Worm (Caenorhabditis elegans) whole organism, L1 larva: ENCODE measurements around the gene srv-27.

Experiments
- C16A3.4 ChIP-seq: fragments of 150-350 bp; optimal IDR thresholded peaks from 2 replicates; lab custom pipeline; 2014; ENCODE audit warnings: missing biosample characterization, missing genetic modification characterization
- C34B4.2 ChIP-seq: sonication (generic microtip); optimal IDR thresholded peaks from 2 replicates; lab custom pipeline; 2017; ENCODE audit warnings: mild to moderate bottlenecking, missing genetic modification characterization, missing compliant biosample characterization
- Y116A8C.19 ChIP-seq: sonication (generic microtip); optimal IDR thresholded peaks from 2 replicates; lab custom pipeline; 2016; ENCODE audit warnings: missing compliant biosample characterization, missing genetic modification characterization, borderline replicate concordance
- alr-1 ChIP-seq: fragments of 200-800 bp; sonication (Bioruptor generic); optimal IDR thresholded peaks from 2 replicates; lab custom pipeline; 2018; ENCODE audit warnings: borderline replicate concordance, mild to moderate bottlenecking, missing genetic modification characterization, missing compliant biosample characterization
- aly-2 ChIP-seq: fragments of 150-350 bp; optimal IDR thresholded peaks from 2 replicates; lab custom pipeline; 2014; ENCODE audit warnings: missing biosample characterization, missing genetic modification characterization
- blmp-1 ChIP-seq: fragments of 150-350 bp; optimal IDR thresholded peaks from 2 replicates; lab custom pipeline; 2014; ENCODE audit warnings: missing biosample characterization, missing genetic modification characterization
- ceh-63 ChIP-seq: fragments of 200-800 bp; sonication (Bioruptor generic); optimal IDR thresholded peaks from 2 replicates; lab custom pipeline; 2018; ENCODE audit warnings: mild to moderate bottlenecking, missing genetic modification characterization, missing compliant biosample characterization
- ceh-82 ChIP-seq, 3 experiments: fragments of 150-350 bp in 1 of 3; sonication (generic microtip) in 2 of 3; optimal IDR thresholded peaks; 2 replicates each; lab custom pipeline; 2014 to 2017; ENCODE audit warnings: missing biosample characterization in 3 of 3, missing genetic modification characterization in 3 of 3
- ceh-90 ChIP-seq: sonication (generic microtip); optimal IDR thresholded peaks from 2 replicates; lab custom pipeline; 2016; ENCODE audit warnings: missing genetic modification characterization, missing compliant biosample characterization
- efl-1 ChIP-seq, 4 experiments: fragments of 150-350 bp; optimal IDR thresholded peaks in 3 of 4; peaks in 1 of 4; 1 replicate in 1 of 4; 2 replicates in 3 of 4; lab custom pipeline; 2014; ENCODE audit warnings: missing biosample characterization in 2 of 4, missing genetic modification characterization in 2 of 4, missing genetic modification reagents in 2 of 4
- elt-2 ChIP-seq: sonication (generic microtip); optimal IDR thresholded peaks from 2 replicates; lab custom pipeline; 2016; ENCODE audit warnings: missing genetic modification characterization, mild to moderate bottlenecking, inconsistent platforms, missing compliant biosample characterization, missing genetic modification reagents
- ets-5 ChIP-seq: fragments of 200-800 bp; sonication (Bioruptor generic); IDR thresholded peaks from 2 replicates; pipeline ENCODE4 v1.3.6; 2022; ENCODE audit warnings: missing genetic modification characterization, missing compliant biosample characterization
- fkh-4 ChIP-seq: sonication (generic microtip); optimal IDR thresholded peaks from 2 replicates; lab custom pipeline; 2016; ENCODE audit warnings: missing compliant biosample characterization, missing genetic modification characterization, borderline replicate concordance
- isw-1 ChIP-seq: fragments of 200-800 bp; sonication (Bioruptor generic); IDR thresholded peaks from 2 replicates; pipeline ENCODE4 v1.3.6; 2022; ENCODE audit warnings: missing genetic modification characterization, missing compliant biosample characterization
- lin-13 ChIP-seq: fragments of 150-350 bp; optimal IDR thresholded peaks from 2 replicates; lab custom pipeline; 2014; ENCODE audit warnings: missing biosample characterization, missing genetic modification reagents, missing genetic modification characterization
- lin-14 ChIP-seq: fragments of 200-800 bp; sonication (Bioruptor generic); optimal IDR thresholded peaks from 2 replicates; lab custom pipeline; 2018; ENCODE audit warnings: mild to moderate bottlenecking, missing genetic modification characterization, moderate library complexity, missing compliant biosample characterization
- lin-15B ChIP-seq: fragments of 150-350 bp; sonication (generic microtip); optimal IDR thresholded peaks from 3 replicates; lab custom pipeline; 2014; ENCODE audit warnings: missing biosample characterization, missing genetic modification characterization
- lin-39 ChIP-seq: fragments of 150-350 bp; optimal IDR thresholded peaks from 2 replicates; lab custom pipeline; 2014; ENCODE audit warnings: missing biosample characterization, missing genetic modification reagents, missing genetic modification characterization
- lsy-2 ChIP-seq, 2 experiments: fragments of 150-350 bp; optimal IDR thresholded peaks; 2 replicates each; lab custom pipeline; 2014; ENCODE audit warnings: missing biosample characterization in 2 of 2, missing genetic modification characterization in 2 of 2
- mep-1 ChIP-seq: fragments of 150-350 bp; optimal IDR thresholded peaks from 2 replicates; lab custom pipeline; 2014; ENCODE audit warnings: missing biosample characterization, missing genetic modification characterization
- nhr-12 ChIP-seq: sonication (generic microtip); optimal IDR thresholded peaks from 2 replicates; lab custom pipeline; 2017; ENCODE audit warnings: missing biosample characterization, missing genetic modification characterization
- nhr-20 ChIP-seq: sonication (generic microtip); optimal IDR thresholded peaks from 2 replicates; lab custom pipeline; 2016; ENCODE audit warnings: mild to moderate bottlenecking, missing genetic modification characterization, missing compliant biosample characterization
- nhr-28 ChIP-seq: fragments of 150-350 bp; optimal IDR thresholded peaks from 2 replicates; lab custom pipeline; 2014; ENCODE audit warnings: missing biosample characterization, missing genetic modification characterization
- nhr-71 ChIP-seq: sonication (generic microtip); optimal IDR thresholded peaks from 2 replicates; lab custom pipeline; 2016; ENCODE audit warnings: mild to moderate bottlenecking, missing genetic modification characterization, moderate library complexity, missing compliant biosample characterization
- nhr-84 ChIP-seq: sonication (generic microtip); optimal IDR thresholded peaks from 2 replicates; lab custom pipeline; 2017; ENCODE audit warnings: missing biosample characterization, missing genetic modification characterization
- nhr-90 ChIP-seq: sonication (generic microtip); optimal IDR thresholded peaks from 2 replicates; lab custom pipeline; 2016; ENCODE audit warnings: mild to moderate bottlenecking, missing genetic modification characterization, missing compliant biosample characterization; ENCODE audit not compliant: poor library complexity
- pqm-1 ChIP-seq: sonication (generic microtip); optimal IDR thresholded peaks from 3 replicates; lab custom pipeline; 2017; ENCODE audit warnings: missing biosample characterization, missing genetic modification characterization
- snu-23 ChIP-seq: sonication (generic microtip); optimal IDR thresholded peaks from 2 replicates; lab custom pipeline; 2016; ENCODE audit warnings: missing genetic modification characterization, missing compliant biosample characterization
- tbx-2 ChIP-seq: sonication (generic microtip); optimal IDR thresholded peaks from 2 replicates; lab custom pipeline; 2016; ENCODE audit warnings: missing genetic modification characterization, missing compliant biosample characterization
- tlp-1 ChIP-seq: fragments of 150-350 bp; optimal IDR thresholded peaks from 2 replicates; lab custom pipeline; 2014; ENCODE audit warnings: missing biosample characterization, missing genetic modification characterization
- unc-130 ChIP-seq: fragments of 150-350 bp; optimal IDR thresholded peaks from 2 replicates; lab custom pipeline; 2017; ENCODE audit warnings: missing biosample characterization, missing genetic modification characterization, inconsistent platforms
- unc-86 ChIP-seq: sonication (generic microtip); optimal IDR thresholded peaks from 2 replicates; lab custom pipeline; 2016; ENCODE audit warnings: missing genetic modification characterization, missing compliant biosample characterization
- vab-15 ChIP-seq: sonication (generic microtip); optimal IDR thresholded peaks from 2 replicates; lab custom pipeline; 2017; ENCODE audit warnings: missing genotype, mild to moderate bottlenecking, missing genetic modification characterization, missing compliant biosample characterization
- xbp-1 ChIP-seq: sonication (generic microtip); optimal IDR thresholded peaks from 2 replicates; lab custom pipeline; 2016; ENCODE audit warnings: missing genetic modification characterization, missing compliant biosample characterization
- ztf-11 ChIP-seq, 2 experiments: sonication (generic microtip); optimal IDR thresholded peaks; 2 replicates each; lab custom pipeline; 2016 to 2017; ENCODE audit warnings: missing genetic modification characterization in 2 of 2, missing biosample characterization in 1 of 2, missing compliant biosample characterization in 1 of 2
- ztf-4 ChIP-seq: fragments of 150-350 bp; optimal IDR thresholded peaks from 2 replicates; lab custom pipeline; 2014; ENCODE audit warnings: missing biosample characterization, missing genetic modification characterization

The srv-27 gene

ce11 chrIV:6284277-6284676 is 13.9 kb downstream of the srv-27 start, which contains the start of gene ops-1:
Gene ops-1, minus strand, starts transcription at chrIV:6284377.
- no peak for TF ChIP-seq fkh-4 (tag; lab: Kevin White, UChicago)
- TF ChIP-seq Y116A8C.19 (tag; lab: Kevin White, UChicago) = no peak
- no peak for TF ChIP-seq aly-2 (tag; lab: Kevin White, UChicago)
- TF ChIP-seq elt-2 (tag; lab: Kevin White, UChicago) = no peak
- no peak for TF ChIP-seq ztf-11 (tag; optimal IDR thresholded peaks at IDR 0.05; lab: Kevin White, UChicago)
- no peak for TF ChIP-seq alr-1 (tag; lab: Kevin White, UChicago)
- TF ChIP-seq snu-23 (GFP tag; lab: Kevin White, UChicago) = no peak
- no peak for TF ChIP-seq lin-14 (GFP tag; lab: Kevin White, UChicago)
- TF ChIP-seq isw-1 (GFP tag; lab: Robert Waterston, UW) = no peak
- TF ChIP-seq tlp-1 = no peak
- no peak for TF ChIP-seq mep-1
- TF ChIP-seq C34B4.2 (tag; lab: Kevin White, UChicago) = no peak
- no peak for TF ChIP-seq tbx-2 (tag; lab: Kevin White, UChicago)
- TF ChIP-seq lsy-2 (tag; optimal IDR thresholded peaks at IDR 0.05; lab: Kevin White, UChicago) = no peak
- TF ChIP-seq ceh-63 (GFP tag; lab: Kevin White, UChicago) = no peak
- TF ChIP-seq, all 84 proteins: peak for 0

- TF ChIP-seq blmp-1 (no peak), vab-15 (no peak), lin-39 (no peak), ceh-90 (tag; lab: Kevin White, UChicago) (no peak), lin-15B (tag; lab: Kevin White, UChicago) (no peak), ets-5 (GFP tag; lab: Robert Waterston, UW) (no peak), tlp-1 (no peak), lin-13 (no peak), nhr-71 (no peak), nhr-20 (tag; lab: Kevin White, UChicago) (no peak), efl-1 (optimal IDR thresholded peaks at IDR 0.05; lab: Kevin White, UChicago) (no peak), efl-1 (GFP tag; optimal IDR thresholded peaks at IDR 0.05 in 1 of 2; lab: Kevin White, UChicago) (no peak)
These were observed 16.0 kb downstream of the srv-27 start, which contains the start of gene srv-32 for ce11 chrIV:6282143-6282542. Gene srv-32, minus strand, starts transcription at chrIV:6282243.

- no peak for TF ChIP-seq lin-15B (tag; lab: Kevin White, UChicago)
- TF ChIP-seq xbp-1 (tag; lab: Kevin White, UChicago) = no peak
- no peak for TF ChIP-seq unc-130 (tag; lab: Kevin White, UChicago)
- TF ChIP-seq unc-86 (tag; lab: Kevin White, UChicago) = no peak
- no peak for TF ChIP-seq ztf-4 (tag; lab: Kevin White, UChicago)
- TF ChIP-seq lin-14 (GFP tag; lab: Kevin White, UChicago) = no peak
- no peak for TF ChIP-seq nhr-90 (tag; lab: Kevin White, UChicago)
- TF ChIP-seq ceh-82 (tag; optimal IDR thresholded peaks at IDR 0.05; lab: Kevin White, UChicago) = no peak
- no peak for TF ChIP-seq nhr-28
These were observed 18.8 kb downstream of the srv-27 start, which contains the start of gene sams-5 for ce11 chrIV:6279392-6279791. Gene sams-5, minus strand, starts transcription at chrIV:6279522.

ce11 chrIV:6275671-6276209 is 22.4 kb downstream of the srv-27 start, which contains the start of the genes aat-4 and T13A10.1:
Gene aat-4, minus strand, starts transcription at chrIV:6275721.
Gene T13A10.1, plus strand, starts transcription at chrIV:6276081.
- TF ChIP-seq pqm-1 (tag; lab: Kevin White, UChicago) (peak; percentile 65), lin-13 (no peak), elt-2 (tag; lab: Kevin White, UChicago) (peak; percentile 55), tlp-1 (peak; percentile 39)
- TF ChIP-seq, all 84 proteins: peak for 3

- TF ChIP-seq ztf-4 (tag; lab: Kevin White, UChicago) = no peak
- TF ChIP-seq nhr-12 = no peak
- TF ChIP-seq unc-130 (tag; lab: Kevin White, UChicago) = no peak
- TF ChIP-seq nhr-84 (tag; lab: Kevin White, UChicago) = no peak
- TF ChIP-seq C16A3.4 = no peak
- no peak for TF ChIP-seq nhr-20 (tag; lab: Kevin White, UChicago)
- no peak for TF ChIP-seq isw-1 (GFP tag; lab: Robert Waterston, UW)
- no peak for TF ChIP-seq nhr-71
- no peak for TF ChIP-seq vab-15
- TF ChIP-seq, all 84 proteins: peak for 0
These were observed 26.2 kb downstream of the srv-27 start, which contains the start of gene srv-31 for ce11 chrIV:6271923-6272322. Gene srv-31, minus strand, starts transcription at chrIV:6272023.
